Fruit fly (Drosophila melanogaster) whole organism, prepupa: ENCODE results near the gene Exo84.

Source experiments
- CG11762 ChIP-seq: fragments of 200-800 bp; sonication (Bioruptor generic); optimal IDR thresholded peaks from 3 replicates; lab custom pipeline; 2016; ENCODE audit warnings: missing biosample characterization, missing genetic modification characterization; ENCODE audit not compliant: insufficient read depth
- CG4318 ChIP-seq: fragments of 200-800 bp; sonication (Bioruptor generic); optimal IDR thresholded peaks from 3 replicates; lab custom pipeline; 2017; ENCODE audit warnings: missing biosample characterization, mild to moderate bottlenecking, missing genetic modification characterization
- CG6854 ChIP-seq: fragments of 200-800 bp; sonication (Bioruptor generic); optimal IDR thresholded peaks from 2 replicates; lab custom pipeline; 2017; ENCODE audit warnings: missing biosample characterization, mild to moderate bottlenecking, missing genetic modification characterization
- CG7368 ChIP-seq: fragments of 200-800 bp; sonication (Bioruptor generic); optimal IDR thresholded peaks from 3 replicates; lab custom pipeline; 2016; ENCODE audit warnings: missing biosample characterization, missing genetic modification characterization
- CG8632 ChIP-seq: fragments of 200-800 bp; sonication (Bioruptor generic); optimal IDR thresholded peaks from 3 replicates; lab custom pipeline; 2016; ENCODE audit warnings: missing biosample characterization, missing genetic modification characterization
- Hr39 ChIP-seq: fragments of 200-800 bp; sonication (Bioruptor generic); optimal IDR thresholded peaks from 2 replicates; lab custom pipeline; 2016; ENCODE audit warnings: missing biosample characterization, missing genetic modification characterization
- Lpt ChIP-seq: fragments of 200-800 bp; sonication (Bioruptor generic); optimal IDR thresholded peaks from 3 replicates; lab custom pipeline; 2016; ENCODE audit warnings: missing biosample characterization, missing genetic modification characterization
- Smox ChIP-seq: fragments of 200-800 bp; sonication (Bioruptor generic); optimal IDR thresholded peaks from 3 replicates; lab custom pipeline; 2016; ENCODE audit warnings: missing biosample characterization, missing genetic modification characterization
- Sox102F ChIP-seq: fragments of 200-800 bp; sonication (Bioruptor generic); optimal IDR thresholded peaks from 2 replicates; lab custom pipeline; 2016; ENCODE audit warnings: missing biosample characterization, mild to moderate bottlenecking, missing genetic modification characterization
- Sox14 ChIP-seq: fragments of 200-800 bp; sonication (Bioruptor generic); optimal IDR thresholded peaks from 3 replicates; lab custom pipeline; 2016; ENCODE audit warnings: missing biosample characterization, missing genetic modification characterization
- achi ChIP-seq: fragments of 200-800 bp; sonication (Bioruptor generic); optimal IDR thresholded peaks from 3 replicates; lab custom pipeline; 2016; ENCODE audit warnings: missing biosample characterization, missing genetic modification characterization
- pdm3 ChIP-seq: fragments of 200-800 bp; sonication (Bioruptor generic); optimal IDR thresholded peaks from 3 replicates; lab custom pipeline; 2016; ENCODE audit warnings: missing biosample characterization, missing genetic modification characterization
- topi ChIP-seq: fragments of 200-800 bp; sonication (Bioruptor generic); optimal IDR thresholded peaks from 3 replicates; lab custom pipeline; 2016; ENCODE audit warnings: missing biosample characterization, missing genetic modification characterization
- vri ChIP-seq: fragments of 200-800 bp; sonication (Bioruptor generic); optimal IDR thresholded peaks from 3 replicates; lab custom pipeline; 2016; ENCODE audit warnings: missing biosample characterization, mild to moderate bottlenecking, missing genetic modification characterization

- TF ChIP-seq Sox102F (GFP tag; lab: Kevin White, UChicago): peak; percentile 26
- TF ChIP-seq CG4318 (GFP tag; lab: Kevin White, UChicago): peak; percentile 78
- peak; percentile 27 for TF ChIP-seq vri (GFP tag; lab: Kevin White, UChicago)
- peak; percentile 54 for TF ChIP-seq CG7368 (GFP tag; lab: Kevin White, UChicago)
- TF ChIP-seq CG6854: no peak
- TF ChIP-seq pdm3 (GFP tag; lab: Kevin White, UChicago): peak; percentile 65
- peak; percentile 25 for TF ChIP-seq Lpt (GFP tag; lab: Kevin White, UChicago)
- peak; percentile 48 for TF ChIP-seq topi (GFP tag; lab: Kevin White, UChicago)
- peak; percentile 59 for TF ChIP-seq CG11762 (GFP tag; lab: Kevin White, UChicago)
- TF ChIP-seq Smox (GFP tag; lab: Kevin White, UChicago): peak; percentile 51
- TF ChIP-seq Hr39 (GFP tag; lab: Kevin White, UChicago): peak; percentile 36
- peak; percentile 77 for TF ChIP-seq achi (GFP tag; lab: Kevin White, UChicago)
- TF ChIP-seq CG8632: peak; percentile 62
- TF ChIP-seq Sox14 (GFP tag; lab: Kevin White, UChicago): peak; percentile 36
Observed at dm6 chr3R:26020244-26021171, 31.5 kb downstream of the Exo84 start.
